Worm (Caenorhabditis elegans): ENCODE measurements around the gene F56D6.11.

Gene F56D6.11

DNA sequence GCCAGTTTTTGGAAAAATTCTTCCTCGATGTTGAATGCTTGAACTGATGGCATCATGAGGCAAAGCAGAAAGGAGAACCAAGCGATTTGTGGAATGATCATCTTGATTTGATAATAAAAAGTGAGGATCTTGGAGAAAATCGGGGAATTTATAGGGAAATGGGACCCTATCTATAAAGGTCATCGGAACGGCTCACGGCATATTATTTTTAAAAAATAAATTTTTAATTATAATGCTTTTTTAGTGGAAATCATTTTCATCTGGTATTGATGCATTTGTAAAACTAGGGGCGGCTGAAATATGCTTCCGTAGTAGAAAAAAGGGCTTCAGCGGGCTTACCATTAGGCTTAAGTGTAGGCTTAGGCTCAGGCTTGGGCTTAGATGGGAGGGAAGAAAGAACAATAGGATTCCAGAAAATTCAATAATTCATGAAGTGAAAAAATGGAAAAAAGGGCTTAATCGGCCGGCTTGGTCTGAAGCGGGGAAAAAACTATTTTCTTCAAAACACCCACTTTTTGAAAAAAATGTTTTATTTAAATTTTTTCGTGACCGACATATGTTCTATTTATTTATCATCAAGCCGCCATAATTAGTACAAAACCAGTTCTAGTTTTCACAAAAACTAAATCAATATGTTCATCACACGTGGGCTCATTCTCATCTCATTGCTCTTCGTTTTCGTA, 1.4 kb upstream of the F56D6.11 start, which contains the start of the genes F56D6.22 and F56D6.12:
TSS of gene F56D6.22 (minus strand) at position 101 of the 683 bp plus-strand sequence.
TSS of gene F56D6.12 (plus strand) at position 633 of the 683 bp plus-strand sequence.
- TF ChIP-seq unc-62 (GFP tag; optimal IDR thresholded peaks at IDR 0.05) = no peak

DNA sequence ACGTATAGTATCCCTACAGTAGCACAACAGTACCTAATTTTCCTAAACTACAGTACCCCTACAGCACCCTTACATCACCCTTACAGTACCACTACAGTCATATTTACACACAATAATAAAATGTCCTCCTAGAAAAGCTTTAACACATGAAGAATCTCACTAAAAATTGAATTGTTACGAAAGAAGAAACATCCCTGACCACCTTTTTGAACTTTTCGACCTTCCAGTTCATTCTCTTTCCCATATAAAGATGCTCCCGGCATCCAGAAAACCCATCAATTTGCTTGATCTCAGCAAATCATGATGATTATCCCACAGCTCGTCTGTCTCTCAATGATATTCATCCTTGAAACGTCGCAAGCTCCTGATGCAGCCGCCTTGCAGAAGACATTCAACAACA, 1.7 kb downstream of the F56D6.11 start, which contains the start of gene F56D6.21:
TSS of gene F56D6.21 (plus strand) at position 301 of the 400 bp plus-strand sequence.
- TF ChIP-seq unc-62 (GFP tag; optimal IDR thresholded peaks at IDR 0.05) = no peak

- TF ChIP-seq unc-62 (GFP tag; optimal IDR thresholded peaks at IDR 0.05) = no peak
These were observed 3.3 kb downstream of the F56D6.11 start, which contains the start of gene F56D6.6 for ce11 chrIV:3902955-3903354. F56D6.6 (plus strand) TSS chrIV:3903255.

DNA sequence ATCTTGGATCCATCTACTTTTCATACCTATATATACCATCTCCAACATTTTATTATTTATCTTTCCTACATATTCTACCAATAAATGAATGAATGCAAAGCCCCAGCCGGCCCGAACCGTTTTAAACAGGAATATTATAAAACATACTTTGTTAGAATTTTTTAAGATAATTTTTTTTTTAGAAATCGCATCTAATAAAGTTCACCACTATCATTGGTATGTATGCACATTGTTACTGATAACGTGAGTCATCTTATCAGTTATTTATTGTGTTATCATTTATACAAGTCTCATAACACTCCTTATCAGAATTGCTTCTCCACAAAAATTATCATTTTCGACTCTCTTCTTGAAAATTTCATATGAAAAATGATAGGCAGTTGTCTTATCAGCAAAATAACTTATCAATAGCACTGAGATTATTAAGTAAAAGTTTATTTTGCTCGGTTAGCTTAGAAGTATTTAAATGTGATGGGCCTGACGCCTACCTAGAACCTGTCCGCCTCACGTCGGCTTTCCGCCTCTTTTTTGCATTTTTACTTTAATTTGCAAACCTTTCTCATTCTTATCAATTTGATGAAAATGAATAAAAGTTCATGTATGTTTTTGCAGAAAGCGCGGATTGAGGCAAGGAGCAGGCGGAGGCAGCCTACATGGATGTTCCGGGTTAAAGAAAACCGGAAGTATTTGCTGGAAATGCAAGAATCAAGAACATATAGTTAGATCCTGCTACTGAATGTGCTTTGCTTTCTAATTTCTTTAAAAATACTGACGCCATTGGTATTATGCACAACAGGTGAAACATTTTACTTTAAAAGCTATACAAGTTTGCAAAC, 6.4 kb downstream of the F56D6.11 start, which contains the start of gene srz-62:
TSS of gene srz-62 (plus strand) at position 786 of the 836 bp plus-strand sequence.
- TF ChIP-seq unc-62 (GFP tag; optimal IDR thresholded peaks at IDR 0.05) = no peak

DNA sequence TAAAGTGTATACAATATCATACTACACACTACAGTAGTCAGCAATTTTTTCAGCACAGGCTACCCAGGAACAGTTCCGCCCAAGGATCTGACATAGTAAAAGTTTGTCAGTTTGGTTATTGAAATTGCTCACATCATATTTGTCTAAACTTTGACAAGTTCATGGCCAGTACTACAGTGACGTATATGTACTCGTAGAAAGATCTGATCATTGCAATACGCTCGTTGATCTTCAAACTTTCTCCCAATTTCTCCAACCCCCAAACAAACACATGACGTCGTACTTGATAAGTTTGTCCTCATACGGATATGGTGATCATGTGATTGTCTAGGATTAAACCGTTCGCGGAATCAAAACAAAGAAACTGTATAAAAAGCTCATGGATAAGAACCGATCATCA, 11.5 kb downstream of the F56D6.11 start, which contains the start of gene dct-8:
TSS of gene dct-8 (plus strand) at position 301 of the 400 bp plus-strand sequence.
- TF ChIP-seq unc-62 (GFP tag; optimal IDR thresholded peaks at IDR 0.05) = no peak

DNA sequence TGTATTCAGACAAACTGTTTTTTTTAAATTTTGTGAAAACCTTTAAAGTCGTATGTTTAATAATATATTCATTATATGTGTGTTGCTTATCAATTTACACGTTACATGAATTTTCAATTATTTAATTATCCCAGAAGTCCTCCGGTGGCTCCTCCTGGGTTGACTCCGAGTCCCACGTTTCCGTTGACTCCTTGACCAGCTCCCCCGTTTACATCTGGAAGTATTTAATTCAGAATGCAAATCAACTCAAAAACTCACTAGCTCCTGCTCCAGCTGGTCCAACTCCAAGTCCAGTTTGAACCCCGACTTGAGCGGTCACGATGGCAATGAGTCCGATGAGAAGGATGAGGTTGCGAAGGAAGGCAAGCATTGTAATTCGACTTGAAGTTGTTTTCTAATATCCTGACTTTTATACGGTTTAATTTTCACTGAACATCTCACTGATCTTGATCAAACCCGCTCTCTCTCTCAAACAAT, 12.3 kb downstream of the F56D6.11 start, which contains the start of gene F56D6.8:
TSS of gene F56D6.8 (minus strand) at position 427 of the 477 bp plus-strand sequence.
- no peak for TF ChIP-seq unc-62 (GFP tag; optimal IDR thresholded peaks at IDR 0.05)

DNA sequence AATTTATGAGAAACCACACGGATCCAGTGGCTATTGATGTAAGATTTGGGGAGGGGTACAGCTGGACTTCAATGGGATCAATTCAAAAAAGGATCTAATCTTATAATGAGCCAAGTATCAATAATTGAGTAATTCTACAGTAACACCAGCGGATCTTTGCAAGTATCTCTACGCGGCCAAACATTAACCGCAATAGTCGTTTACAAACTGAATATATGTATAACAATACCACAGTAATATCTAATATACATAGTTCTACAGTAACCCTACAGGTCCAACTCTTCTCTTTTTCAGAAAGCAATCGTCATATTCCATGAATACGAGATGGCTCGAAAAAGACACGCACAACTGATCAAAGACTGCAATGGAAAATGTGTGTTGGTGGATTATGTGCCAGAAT, 14.3 kb downstream of the F56D6.11 start, which contains the start of gene F56D6.9:
TSS of gene F56D6.9 (plus strand) at position 301 of the 400 bp plus-strand sequence.
- no peak for TF ChIP-seq unc-62 (GFP tag; optimal IDR thresholded peaks at IDR 0.05)

DNA sequence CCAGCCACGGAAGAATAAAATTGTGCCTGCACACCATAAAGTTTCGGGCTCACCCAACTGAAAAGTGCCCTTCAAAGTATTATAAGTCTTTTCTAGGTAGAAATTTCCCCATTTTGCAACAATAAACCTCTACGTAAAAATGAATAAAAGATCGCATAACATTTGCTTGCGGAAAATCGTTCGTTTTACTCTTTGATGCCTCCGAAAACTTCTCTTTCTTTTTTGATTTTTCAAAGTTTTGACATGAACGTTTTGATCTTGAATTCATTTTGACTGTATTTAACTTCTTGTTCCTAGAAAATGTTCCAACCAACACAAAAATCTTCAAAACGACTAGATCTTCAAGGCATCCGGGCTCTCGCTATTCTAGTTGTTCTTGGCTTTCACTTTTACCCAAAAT, 17.3 kb downstream of the F56D6.11 start, which contains the start of gene oac-21:
TSS of gene oac-21 (plus strand) at position 301 of the 400 bp plus-strand sequence.
- TF ChIP-seq unc-62 (GFP tag; optimal IDR thresholded peaks at IDR 0.05) = no peak

DNA sequence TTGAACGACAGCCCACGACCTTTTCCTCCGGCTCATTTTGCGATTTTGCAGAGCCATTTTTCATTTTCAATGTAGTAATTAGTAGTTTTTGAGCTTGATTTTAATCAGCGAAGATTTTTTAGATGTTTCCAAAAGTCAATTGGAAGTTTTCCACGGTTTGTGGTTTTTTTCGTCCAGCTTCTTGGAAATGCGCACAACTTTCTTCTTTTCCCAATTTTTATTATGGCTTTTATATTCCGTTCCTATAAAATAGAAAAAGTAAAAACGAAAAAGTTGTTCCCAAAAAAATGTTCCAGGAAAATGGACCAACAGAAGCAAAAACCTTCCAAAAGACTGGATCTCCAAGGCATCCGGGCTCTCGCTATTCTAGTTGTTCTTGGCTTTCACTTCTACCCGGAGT, 20.9 kb downstream of the F56D6.11 start, which contains the start of gene oac-22:
TSS of gene oac-22 (plus strand) at position 301 of the 400 bp plus-strand sequence.
- no peak for TF ChIP-seq unc-62 (GFP tag; optimal IDR thresholded peaks at IDR 0.05)

ce11 chrIV:3881119-3881518, 25.2 kb downstream of the F56D6.11 start, which contains the start of the genes F37C4.8 and oac-23:
F37C4.8 (minus strand) TSS chrIV:3881219.
oac-23 (plus strand) TSS chrIV:3881441.
- TF ChIP-seq unc-62 (GFP tag; optimal IDR thresholded peaks at IDR 0.05) = no peak

- TF ChIP-seq unc-62 (GFP tag; optimal IDR thresholded peaks at IDR 0.05) = no peak
These were observed 27.9 kb downstream of the F56D6.11 start, which contains the start of gene F37C4.6 for ce11 chrIV:3878283-3878938. F37C4.6 (minus strand) TSS chrIV:3878333.

ce11 chrIV:3876955-3877354, 29.3 kb downstream of the F56D6.11 start:
- no peak for TF ChIP-seq unc-62 (GFP tag; optimal IDR thresholded peaks at IDR 0.05)

- TF ChIP-seq unc-62 (GFP tag; optimal IDR thresholded peaks at IDR 0.05) = no peak
These were observed 31.0 kb downstream of the F56D6.11 start for ce11 chrIV:3875260-3875659.

DNA sequence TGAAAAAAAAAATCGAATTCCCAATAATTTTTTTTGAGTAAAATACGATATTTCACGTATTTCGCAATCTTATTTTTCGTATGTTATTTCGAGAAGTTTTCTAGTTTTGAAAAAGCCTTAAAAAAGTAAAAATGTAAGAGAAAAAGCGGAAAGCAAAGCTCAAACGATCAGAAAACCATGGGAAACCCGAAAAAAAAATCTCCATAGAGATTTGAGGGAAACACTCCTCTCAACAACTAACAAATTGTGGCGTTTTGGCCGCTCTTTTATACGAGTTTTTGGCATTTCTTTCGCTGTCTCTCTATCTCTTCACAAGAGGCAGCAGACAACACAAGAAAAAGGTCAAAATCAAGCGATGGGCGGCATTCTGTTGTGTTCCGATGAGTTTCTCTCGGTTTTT, 31.9 kb downstream of the F56D6.11 start:
- no peak for TF ChIP-seq unc-62 (GFP tag; optimal IDR thresholded peaks at IDR 0.05)

DNA sequence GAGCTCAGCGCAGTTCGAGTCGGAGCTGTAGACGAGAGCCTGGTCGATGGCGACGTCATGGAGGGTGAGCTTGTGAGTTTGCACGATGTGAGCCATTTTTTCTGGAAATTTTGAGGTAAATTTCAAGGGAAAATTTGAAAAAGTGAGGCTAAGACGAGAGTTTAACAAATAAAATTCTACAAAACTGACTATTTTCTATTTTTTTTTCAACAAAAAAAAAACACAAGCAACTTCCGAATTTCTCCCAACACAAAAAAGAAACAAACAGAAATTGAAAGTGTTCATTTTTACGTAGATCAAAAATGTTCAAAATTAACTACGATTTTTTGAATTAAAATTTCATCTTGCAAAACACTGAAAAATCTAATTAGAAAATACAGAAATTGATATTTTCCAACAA, 32.6 kb downstream of the F56D6.11 start, which contains the start of gene F37C4.5:
TSS of gene F37C4.5 (minus strand) at position 101 of the 400 bp plus-strand sequence.
- TF ChIP-seq unc-62 (GFP tag; optimal IDR thresholded peaks at IDR 0.05) = no peak
